Worm (Caenorhabditis elegans) whole organism, late embryonic: ENCODE data around the gene mel-46.

Experiments
- C08G9.2 ChIP-seq: sonication (generic microtip); optimal IDR thresholded peaks from 2 replicates; lab custom pipeline; 2016; ENCODE audit warnings: mild to moderate bottlenecking, missing genetic modification characterization, moderate library complexity, missing compliant biosample characterization
- C38D4.7 ChIP-seq: fragments of 200-800 bp; sonication (Bioruptor generic); optimal IDR thresholded peaks from 2 replicates; lab custom pipeline; 2018; ENCODE audit warnings: mild to moderate bottlenecking, missing genetic modification characterization, moderate library complexity, missing compliant biosample characterization
- F13H6.1 ChIP-seq: sonication (generic microtip); optimal IDR thresholded peaks from 2 replicates; lab custom pipeline; 2016; ENCODE audit warnings: missing genetic modification characterization, missing compliant biosample characterization
- K02D7.2 ChIP-seq: sonication (generic microtip); optimal IDR thresholded peaks from 2 replicates; lab custom pipeline; 2017; ENCODE audit warnings: mild to moderate bottlenecking, missing genetic modification characterization, missing compliant biosample characterization
- K09A11.1 ChIP-seq: sonication (generic microtip); optimal IDR thresholded peaks from 2 replicates; lab custom pipeline; 2017; ENCODE audit warnings: antibody characterized with exemption, mild to moderate bottlenecking, missing genetic modification characterization, missing compliant biosample characterization; ENCODE audit not compliant: insufficient read depth
- Y22D7AL.16 ChIP-seq: sonication (generic microtip); optimal IDR thresholded peaks from 2 replicates; lab custom pipeline; 2016; ENCODE audit warnings: missing genetic modification characterization, missing compliant biosample characterization
- ahr-1 ChIP-seq: sonication (generic microtip); optimal IDR thresholded peaks from 2 replicates; lab custom pipeline; 2016; ENCODE audit warnings: missing genetic modification characterization, missing compliant biosample characterization
- ama-1 ChIP-seq: fragments of 150-350 bp; optimal IDR thresholded peaks from 2 replicates; lab custom pipeline; 2014
- ceh-14 ChIP-seq: sonication (generic microtip); optimal IDR thresholded peaks from 2 replicates; lab custom pipeline; 2016; ENCODE audit warnings: missing genotype, missing genetic modification characterization, missing compliant biosample characterization
- ceh-18 ChIP-seq: sonication (generic microtip); optimal IDR thresholded peaks from 2 replicates; lab custom pipeline; 2016; ENCODE audit warnings: missing genetic modification characterization, missing compliant biosample characterization
- ceh-19 ChIP-seq: fragments of 200-800 bp; sonication (Bioruptor generic); optimal IDR thresholded peaks from 2 replicates; lab custom pipeline; 2018; ENCODE audit warnings: mild to moderate bottlenecking, missing genetic modification characterization, missing compliant biosample characterization
- ceh-2 ChIP-seq: sonication (generic microtip); optimal IDR thresholded peaks from 2 replicates; lab custom pipeline; 2016; ENCODE audit warnings: missing genotype, missing genetic modification characterization, missing compliant biosample characterization
- ceh-24 ChIP-seq: sonication (generic microtip); optimal IDR thresholded peaks from 2 replicates; lab custom pipeline; 2016; ENCODE audit warnings: mild to moderate bottlenecking, missing genetic modification characterization, missing compliant biosample characterization
- ceh-30 ChIP-seq: fragments of 150-350 bp; optimal IDR thresholded peaks from 2 replicates; lab custom pipeline; 2014; ENCODE audit warnings: missing biosample characterization, missing genetic modification characterization
- ceh-45 ChIP-seq: fragments of 200-800 bp; sonication (Bioruptor generic); IDR thresholded peaks from 2 replicates; pipeline ENCODE4 v1.3.6; 2022; ENCODE audit warnings: missing genetic modification reagents, missing genetic modification characterization, missing compliant biosample characterization
- ceh-48 ChIP-seq: sonication (generic microtip); optimal IDR thresholded peaks from 2 replicates; lab custom pipeline; 2016; ENCODE audit warnings: missing genetic modification characterization, inconsistent platforms, missing compliant biosample characterization
- ceh-9 ChIP-seq: sonication (generic microtip); optimal IDR thresholded peaks from 2 replicates; lab custom pipeline; 2016; ENCODE audit warnings: mild to moderate bottlenecking, missing genetic modification characterization, inconsistent platforms, missing compliant biosample characterization
- che-1 ChIP-seq: sonication (generic microtip); optimal IDR thresholded peaks from 2 replicates; lab custom pipeline; 2016; ENCODE audit warnings: mild to moderate bottlenecking, missing genetic modification characterization, missing compliant biosample characterization
- dmd-4 ChIP-seq: sonication (generic microtip); optimal IDR thresholded peaks from 2 replicates; lab custom pipeline; 2016; ENCODE audit warnings: borderline replicate concordance, missing genetic modification characterization, missing compliant biosample characterization
- dve-1 ChIP-seq: sonication (generic microtip); optimal IDR thresholded peaks from 2 replicates; lab custom pipeline; 2017; ENCODE audit warnings: antibody characterized with exemption, mild to moderate bottlenecking, missing genetic modification characterization, missing compliant biosample characterization
- elt-2 ChIP-seq: sonication (generic microtip); optimal IDR thresholded peaks from 2 replicates; lab custom pipeline; 2016; ENCODE audit warnings: missing genetic modification reagents, missing genetic modification characterization, missing compliant biosample characterization
- elt-4 ChIP-seq: sonication (generic microtip); optimal IDR thresholded peaks from 2 replicates; lab custom pipeline; 2016; ENCODE audit warnings: missing genetic modification characterization, missing compliant biosample characterization
- eyg-1 ChIP-seq: sonication (generic microtip); optimal IDR thresholded peaks from 2 replicates; lab custom pipeline; 2016; ENCODE audit warnings: missing genotype, missing genetic modification characterization, missing compliant biosample characterization
- fkh-10 ChIP-seq: fragments of 150-350 bp; optimal IDR thresholded peaks from 2 replicates; lab custom pipeline; 2014; ENCODE audit warnings: missing biosample characterization, missing genetic modification reagents, missing genetic modification characterization
- fkh-6 ChIP-seq: sonication (generic microtip); optimal IDR thresholded peaks from 2 replicates; lab custom pipeline; 2016; ENCODE audit warnings: missing genetic modification characterization, missing compliant biosample characterization
- gmeb-2 ChIP-seq: sonication (generic microtip); optimal IDR thresholded peaks from 2 replicates; lab custom pipeline; 2016; ENCODE audit warnings: missing genetic modification characterization, inconsistent platforms, missing compliant biosample characterization
- hlh-15 ChIP-seq: sonication (generic microtip); optimal IDR thresholded peaks from 2 replicates; lab custom pipeline; 2016; ENCODE audit warnings: missing genetic modification characterization, missing compliant biosample characterization
- hlh-8 ChIP-seq: sonication (generic microtip); optimal IDR thresholded peaks from 2 replicates; lab custom pipeline; 2016; ENCODE audit warnings: missing genotype, missing genetic modification characterization, missing compliant biosample characterization
- lim-6 ChIP-seq: sonication (generic microtip); optimal IDR thresholded peaks from 2 replicates; lab custom pipeline; 2016; ENCODE audit warnings: missing genetic modification characterization, missing compliant biosample characterization
- lin-11 ChIP-seq: fragments of 200-800 bp; sonication (Bioruptor generic); optimal IDR thresholded peaks from 2 replicates; lab custom pipeline; 2018; ENCODE audit warnings: mild to moderate bottlenecking, missing genetic modification characterization, missing compliant biosample characterization
- madf-2 ChIP-seq: sonication (generic microtip); optimal IDR thresholded peaks from 2 replicates; lab custom pipeline; 2017; ENCODE audit warnings: missing genetic modification characterization, missing compliant biosample characterization
- mec-3 ChIP-seq: sonication (generic microtip); optimal IDR thresholded peaks from 2 replicates; lab custom pipeline; 2016; ENCODE audit warnings: borderline replicate concordance, missing genetic modification characterization, missing compliant biosample characterization
- nhr-232 ChIP-seq: sonication (generic microtip); optimal IDR thresholded peaks from 2 replicates; lab custom pipeline; 2016; ENCODE audit warnings: missing genetic modification characterization, missing compliant biosample characterization
- pag-3 ChIP-seq: sonication (generic microtip); optimal IDR thresholded peaks from 2 replicates; lab custom pipeline; 2016; ENCODE audit warnings: missing compliant biosample characterization, missing genetic modification characterization, borderline replicate concordance
- pat-9 ChIP-seq: fragments of 200-800 bp; sonication (Bioruptor generic); optimal IDR thresholded peaks from 2 replicates; lab custom pipeline; 2018; ENCODE audit warnings: mild to moderate bottlenecking, missing genetic modification characterization, moderate library complexity, missing compliant biosample characterization
- pax-1 ChIP-seq: fragments of 150-350 bp; optimal IDR thresholded peaks from 2 replicates; lab custom pipeline; 2014; ENCODE audit warnings: missing biosample characterization, missing genetic modification characterization
- pha-2 ChIP-seq: sonication (generic microtip); optimal IDR thresholded peaks from 2 replicates; lab custom pipeline; 2017; ENCODE audit warnings: mild to moderate bottlenecking, missing genetic modification characterization, missing compliant biosample characterization
- pha-4 ChIP-seq: fragments of 150-350 bp; optimal IDR thresholded peaks from 2 replicates; lab custom pipeline; 2018; ENCODE audit warnings: missing biosample characterization, missing genetic modification reagents, missing genetic modification characterization
- pqm-1 ChIP-seq: sonication (generic microtip); optimal IDR thresholded peaks from 2 replicates; lab custom pipeline; 2016; ENCODE audit warnings: missing genetic modification characterization, missing compliant biosample characterization
- pros-1 ChIP-seq: fragments of 150-350 bp; optimal IDR thresholded peaks from 2 replicates; lab custom pipeline; 2014; ENCODE audit warnings: missing biosample characterization, missing genetic modification reagents, missing genetic modification characterization
- ref-2 ChIP-seq: sonication (generic microtip); optimal IDR thresholded peaks from 2 replicates; lab custom pipeline; 2016; ENCODE audit warnings: missing genetic modification characterization, missing compliant biosample characterization
- rnt-1 ChIP-seq: sonication (generic microtip); optimal IDR thresholded peaks from 2 replicates; lab custom pipeline; 2016; ENCODE audit warnings: missing genetic modification characterization, missing compliant biosample characterization
- sdc-2 ChIP-seq: sonication (generic microtip); optimal IDR thresholded peaks from 2 replicates; lab custom pipeline; 2016; ENCODE audit warnings: missing genotype, missing genetic modification characterization, missing compliant biosample characterization
- sox-4 ChIP-seq: sonication (generic microtip); optimal IDR thresholded peaks from 2 replicates; lab custom pipeline; 2017; ENCODE audit warnings: mild to moderate bottlenecking, missing genetic modification characterization, inconsistent platforms, missing compliant biosample characterization
- tbx-2 ChIP-seq: sonication (generic microtip); optimal IDR thresholded peaks from 2 replicates; lab custom pipeline; 2016; ENCODE audit warnings: missing genetic modification characterization, missing compliant biosample characterization
- tbx-7 ChIP-seq: sonication (generic microtip); optimal IDR thresholded peaks from 2 replicates; lab custom pipeline; 2016; ENCODE audit warnings: missing genotype, missing genetic modification characterization, missing compliant biosample characterization
- ttx-3 ChIP-seq: sonication (generic microtip); optimal IDR thresholded peaks from 2 replicates; lab custom pipeline; 2016; ENCODE audit warnings: missing genetic modification reagents, missing genetic modification characterization, missing compliant biosample characterization
- unc-3 ChIP-seq, 2 experiments: fragments of 200-800 bp in 1 of 2; sonication (Bioruptor generic) in 1 of 2; sonication (generic microtip) in 1 of 2; conservative IDR thresholded peaks in 1 of 2; optimal IDR thresholded peaks in 1 of 2; 2 replicates each; pipeline versions ENCODE4 v1.3.6 to Lab custom; 2016 to 2022; ENCODE audit warnings: missing compliant biosample characterization in 2 of 2, missing genetic modification characterization in 2 of 2, missing genetic modification reagents in 1 of 2
- unc-42 ChIP-seq: sonication (generic microtip); optimal IDR thresholded peaks from 2 replicates; lab custom pipeline; 2016; ENCODE audit warnings: missing genotype, missing genetic modification characterization, missing compliant biosample characterization
- unc-86 ChIP-seq: sonication (generic microtip); optimal IDR thresholded peaks from 2 replicates; lab custom pipeline; 2016; ENCODE audit warnings: missing genetic modification characterization, missing compliant biosample characterization
- ztf-16 ChIP-seq: sonication (generic microtip); optimal IDR thresholded peaks from 2 replicates; lab custom pipeline; 2017; ENCODE audit warnings: missing genetic modification characterization, missing compliant biosample characterization

mel-46 gene

ce11 chrIV:16867223-16867622 lies 3.9 kb upstream of the mel-46 start, which contains the start of gene T06A10.107:
T06A10.107 (plus strand) TSS chrIV:16867523.
- TF ChIP-seq unc-86: no peak
- TF ChIP-seq dve-1 (tag; lab: Kevin White, UChicago): no peak
- TF ChIP-seq lin-11 (tag; lab: Kevin White, UChicago): no peak
- no peak for TF ChIP-seq mec-3
- no peak for TF ChIP-seq gmeb-2 (tag; lab: Kevin White, UChicago)

- TF ChIP-seq unc-3 (GFP tag; conservative IDR thresholded peaks at IDR 0.05; lab: Robert Waterston, UW): no peak
- peak; percentile 73 for TF ChIP-seq unc-3 (tag; optimal IDR thresholded peaks at IDR 0.05; lab: Kevin White, UChicago)
- peak; percentile 80 for TF ChIP-seq elt-2 (tag; lab: Kevin White, UChicago)
- peak; percentile 44 for TF ChIP-seq gmeb-2 (tag; lab: Kevin White, UChicago)
- TF ChIP-seq fkh-10 (GFP tag; lab: Kevin White, UChicago): no peak
- TF ChIP-seq rnt-1: peak; percentile 50
- TF ChIP-seq sox-4 (tag; lab: Kevin White, UChicago): peak; percentile 36
- no peak for TF ChIP-seq hlh-8 (tag; lab: Kevin White, UChicago)
- no peak for TF ChIP-seq ahr-1
- no peak for TF ChIP-seq ceh-9 (tag; lab: Kevin White, UChicago)
- no peak for TF ChIP-seq F13H6.1
- TF ChIP-seq C08G9.2 (tag; lab: Kevin White, UChicago): no peak
- peak; percentile 79 for TF ChIP-seq tbx-2
- peak; percentile 54 for TF ChIP-seq madf-2 (tag; lab: Kevin White, UChicago)
- TF ChIP-seq sdc-2 (tag; lab: Kevin White, UChicago): no peak
- TF ChIP-seq ceh-24 (tag; lab: Kevin White, UChicago): no peak
- TF ChIP-seq pag-3 (tag; lab: Kevin White, UChicago): no peak
- no peak for TF ChIP-seq hlh-15
- no peak for TF ChIP-seq eyg-1 (tag; lab: Kevin White, UChicago)
- TF ChIP-seq ttx-3 (tag; lab: Kevin White, UChicago): peak; percentile 63
- TF ChIP-seq pax-1 (tag; lab: Kevin White, UChicago): no peak
- peak; percentile 25 for TF ChIP-seq C38D4.7 (GFP tag; lab: Kevin White, UChicago)
- peak; percentile 36 for TF ChIP-seq ref-2 (tag; lab: Kevin White, UChicago)
- TF ChIP-seq ceh-48 (tag; lab: Kevin White, UChicago): peak; percentile 45
- peak; percentile 66 for TF ChIP-seq dve-1 (tag; lab: Kevin White, UChicago)
- peak; percentile 53 for TF ChIP-seq ceh-2
- TF ChIP-seq pqm-1 (tag; lab: Kevin White, UChicago): no peak
- TF ChIP-seq tbx-7 (tag; lab: Kevin White, UChicago): no peak
- TF ChIP-seq che-1 (tag; lab: Kevin White, UChicago): peak; percentile 26
- TF ChIP-seq dmd-4 (tag; lab: Kevin White, UChicago): no peak
- no peak for TF ChIP-seq pros-1
- peak; percentile 47 for TF ChIP-seq unc-42 (tag; lab: Kevin White, UChicago)
- no peak for TF ChIP-seq ceh-19
- no peak for TF ChIP-seq fkh-6 (tag; lab: Kevin White, UChicago)
- peak; percentile 74 for TF ChIP-seq K09A11.1 (tag; lab: Kevin White, UChicago)
- no peak for TF ChIP-seq nhr-232 (tag; lab: Kevin White, UChicago)
- no peak for TF ChIP-seq pha-4
- no peak for TF ChIP-seq K02D7.2 (tag; lab: Kevin White, UChicago)
- TF ChIP-seq pat-9 (tag; lab: Kevin White, UChicago): peak; percentile 47
- TF ChIP-seq ceh-14 (tag; lab: Kevin White, UChicago): peak; percentile 81
- no peak for TF ChIP-seq ceh-45 (GFP tag; lab: Robert Waterston, UW)
- TF ChIP-seq pha-2 (tag; lab: Kevin White, UChicago): peak; percentile 25
- TF ChIP-seq ama-1 (lab: Kevin White, UChicago): no peak
- peak; percentile 52 for TF ChIP-seq ztf-16 (tag; lab: Kevin White, UChicago)
- no peak for TF ChIP-seq Y22D7AL.16 (tag; lab: Kevin White, UChicago)
- TF ChIP-seq elt-4 (tag; lab: Kevin White, UChicago): no peak
- TF ChIP-seq ceh-30 (tag; lab: Kevin White, UChicago): no peak
- no peak for TF ChIP-seq lim-6
- peak; percentile 18 for TF ChIP-seq ceh-18
- peak; percentile 47 for TF ChIP-seq lin-11 (tag; lab: Kevin White, UChicago)
These were observed 2.2 kb upstream of the mel-46 start, which contains the start of gene gtsf-1 for ce11 chrIV:16865487-16865886. gtsf-1 (plus strand) TSS chrIV:16865840.
